Fruit fly (Drosophila melanogaster) whole organism, larva: Measurements from ENCODE around the gene CG11248.

Experiments
- noc ChIP-seq: fragments of 200-800 bp; sonication (Bioruptor generic); optimal IDR thresholded peaks from 3 replicates; lab custom pipeline; 2019; ENCODE audit warnings: missing biosample characterization, mild to moderate bottlenecking, missing genetic modification characterization, moderate library complexity

CG11248 gene

dm6 chr3L:21730354-21730753, 50.5 kb downstream of the CG11248 start, which contains the start of gene CG14570:
TSS of gene CG14570 (minus strand) at chr3L:21730454.
- no peak for TF ChIP-seq noc (tag; lab: Kevin White, UChicago)

DNA sequence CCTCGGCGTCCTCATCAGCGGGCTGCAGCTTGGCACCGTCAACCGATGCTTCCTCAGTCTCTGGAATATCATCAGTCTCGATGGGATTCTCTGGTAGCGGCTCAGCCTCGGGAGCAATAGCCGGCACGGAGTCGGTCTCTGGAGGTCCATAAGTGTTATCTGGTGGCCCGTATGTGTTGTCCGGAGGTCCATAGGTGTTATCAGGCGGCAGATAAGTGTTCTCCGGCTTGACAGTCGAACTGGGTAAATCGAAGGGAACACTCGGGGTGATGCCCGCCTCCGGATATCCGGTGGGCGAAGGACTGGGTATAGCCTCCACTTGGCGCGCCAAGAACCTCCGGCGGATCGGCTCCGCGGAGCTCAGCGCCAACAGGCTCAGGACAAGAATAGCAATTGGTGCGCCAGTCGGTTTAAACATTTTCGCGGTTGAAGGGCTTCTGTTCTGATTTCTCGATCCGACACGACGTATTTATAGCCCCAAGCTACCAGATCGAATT, 51.3 kb downstream of the CG11248 start, which contains the start of gene CG14569:
CG14569 (minus strand) TSS at position 447 of the 497 bp plus-strand sequence.
- no peak for TF ChIP-seq noc (tag; lab: Kevin White, UChicago)
